Worm (Caenorhabditis elegans): ENCODE data around the gene clec-6.
"Not testable (repeated sequence)": the region's sequence is repeated elsewhere in the genome, so short reads cannot be mapped to it uniquely, and the experiment has no call there.

The clec-6 gene

DNA sequence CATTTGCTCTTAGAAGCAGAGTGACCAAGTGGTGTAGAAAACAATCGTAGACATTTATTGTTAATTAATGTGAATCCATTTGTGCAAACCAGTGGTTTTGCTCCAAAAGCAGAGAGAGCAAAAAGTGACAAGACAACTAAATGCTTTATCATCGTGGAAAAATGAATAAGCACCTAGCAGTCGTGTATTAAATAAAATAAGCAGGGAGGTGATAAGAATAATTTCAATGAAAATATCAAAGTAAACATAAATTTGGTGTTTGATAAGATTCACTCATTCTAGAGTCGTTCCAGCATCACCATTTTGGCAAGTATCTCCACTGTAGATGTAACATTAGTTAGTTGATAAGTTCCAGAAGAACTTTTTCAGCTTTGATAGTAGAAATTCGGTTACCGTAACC is at the start of gene clec-6:
clec-6 (minus strand) TSS at position 154 of the 400 bp plus-strand sequence.
- TF ChIP-seq flt-1 (GFP tag; IDR thresholded peaks at IDR 0.05) (no peak), med-1 (GFP tag; optimal IDR thresholded peaks at IDR 0.05; ENCODE audit: insufficient read depth) (no peak), ztf-23 (GFP tag; IDR thresholded peaks at IDR 0.05) (no peak), ztf-29 (GFP tag; IDR thresholded peaks at IDR 0.05) (no peak), ref-1 (GFP tag; conservative IDR thresholded peaks at IDR 0.05) (no peak), T22C8.4 (GFP tag; IDR thresholded peaks at IDR 0.05) (no peak), klf-2 (GFP tag; conservative IDR thresholded peaks at IDR 0.05) (no peak), tab-1 (GFP tag; IDR thresholded peaks at IDR 0.05) (no peak), cog-1 (tag; optimal IDR thresholded peaks at IDR 0.05) (no peak)

DNA sequence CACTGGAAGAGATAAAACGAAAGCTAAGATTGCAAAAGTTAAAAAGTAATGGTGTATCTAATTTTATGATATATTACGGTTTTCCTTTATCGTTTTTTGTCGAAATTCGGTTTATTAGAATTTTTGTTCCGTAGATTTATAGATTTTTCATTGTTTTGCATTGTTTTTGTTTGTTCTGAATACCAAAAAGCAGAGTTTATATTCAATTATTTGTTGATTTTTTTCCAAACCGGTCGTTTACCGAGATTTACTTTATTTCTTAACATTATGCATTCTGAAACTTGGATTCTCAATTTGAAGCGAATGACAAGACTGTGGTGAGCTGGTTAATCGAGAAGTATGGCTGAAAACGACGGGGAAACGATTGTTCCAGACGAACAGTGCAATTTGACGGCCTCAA is 49.8 kb upstream of the clec-6 start, which contains the start of gene fsn-1:
fsn-1 (plus strand) TSS at position 301 of the 400 bp plus-strand sequence.
- TF ChIP-seq tab-1 (GFP tag; IDR thresholded peaks at IDR 0.05) = no peak
- no peak for TF ChIP-seq T22C8.4 (GFP tag; IDR thresholded peaks at IDR 0.05)
- TF ChIP-seq klf-2 (GFP tag; conservative IDR thresholded peaks at IDR 0.05) = no peak
- no peak for TF ChIP-seq cog-1 (tag; optimal IDR thresholded peaks at IDR 0.05)
- TF ChIP-seq ref-1 (GFP tag; conservative IDR thresholded peaks at IDR 0.05) = no peak
- no peak for TF ChIP-seq ztf-29 (GFP tag; IDR thresholded peaks at IDR 0.05)
- TF ChIP-seq flt-1 (GFP tag; IDR thresholded peaks at IDR 0.05) = no peak
- no peak for TF ChIP-seq med-1 (GFP tag; optimal IDR thresholded peaks at IDR 0.05; ENCODE audit: insufficient read depth)
- TF ChIP-seq ztf-23 (GFP tag; IDR thresholded peaks at IDR 0.05) = no peak

- no peak for TF ChIP-seq tab-1 (GFP tag; IDR thresholded peaks at IDR 0.05)
- TF ChIP-seq ztf-29 (GFP tag; IDR thresholded peaks at IDR 0.05) = no peak
- TF ChIP-seq flt-1 (GFP tag; IDR thresholded peaks at IDR 0.05) = no peak
- no peak for TF ChIP-seq T22C8.4 (GFP tag; IDR thresholded peaks at IDR 0.05)
- TF ChIP-seq klf-2 (GFP tag; conservative IDR thresholded peaks at IDR 0.05) = no peak
- no peak for TF ChIP-seq cog-1 (tag; optimal IDR thresholded peaks at IDR 0.05)
- no peak for TF ChIP-seq ref-1 (GFP tag; conservative IDR thresholded peaks at IDR 0.05)
- TF ChIP-seq ztf-23 (GFP tag; IDR thresholded peaks at IDR 0.05) = no peak
These were observed 47.8 kb upstream of the clec-6 start, which contains the start of gene mrps-18C for ce11 chrIII:4934896-4935628. TSS of gene mrps-18C (plus strand) at chrIII:4935578.

- TF ChIP-seq cog-1 (tag; optimal IDR thresholded peaks at IDR 0.05) (no peak), T22C8.4 (GFP tag; IDR thresholded peaks at IDR 0.05) (no peak), flt-1 (GFP tag; IDR thresholded peaks at IDR 0.05) (no peak), klf-2 (GFP tag; conservative IDR thresholded peaks at IDR 0.05) (no peak), ref-1 (GFP tag; conservative IDR thresholded peaks at IDR 0.05) (no peak), tab-1 (GFP tag; IDR thresholded peaks at IDR 0.05) (no peak), ztf-29 (GFP tag; IDR thresholded peaks at IDR 0.05) (no peak), med-1 (GFP tag; optimal IDR thresholded peaks at IDR 0.05; ENCODE audit: insufficient read depth) (no peak), ztf-23 (GFP tag; IDR thresholded peaks at IDR 0.05) (no peak)
These were observed 45.0 kb upstream of the clec-6 start, which contains the start of the genes C26E6.12 and eri-9 for ce11 chrIII:4932203-4932699. TSS of gene C26E6.12 (minus strand) at chrIII:4932253. TSS of gene eri-9 (plus strand) at chrIII:4932450.

DNA sequence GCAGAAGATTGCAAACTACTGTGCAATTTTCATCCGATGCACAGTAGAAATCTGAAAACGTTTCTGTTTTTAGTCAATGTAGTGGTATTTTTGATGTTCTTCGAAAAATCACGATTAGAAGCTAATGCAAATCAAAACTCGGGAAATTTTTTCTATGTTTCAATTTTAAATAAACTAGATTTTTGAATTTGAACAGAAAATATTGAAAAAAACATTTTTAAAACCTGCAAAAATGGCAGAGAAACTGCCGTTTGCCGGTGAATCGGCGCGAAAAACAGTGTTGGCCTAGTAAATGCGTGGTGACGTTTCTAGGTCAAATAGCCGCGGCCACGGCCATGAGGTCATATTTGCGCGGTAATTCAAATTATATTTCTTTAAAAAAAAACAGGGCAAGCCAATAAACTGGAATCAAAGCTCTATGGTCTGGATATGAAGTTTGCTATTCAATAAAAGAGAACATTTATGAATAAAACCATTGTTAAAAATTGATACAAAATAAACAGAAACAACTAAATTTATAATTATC is 43.0 kb upstream of the clec-6 start, which contains the start of gene set-2:
set-2 (minus strand) TSS at position 51 of the 526 bp plus-strand sequence.
- no peak for TF ChIP-seq T22C8.4 (GFP tag; IDR thresholded peaks at IDR 0.05)
- no peak for TF ChIP-seq klf-2 (GFP tag; conservative IDR thresholded peaks at IDR 0.05)
- no peak for TF ChIP-seq ztf-29 (GFP tag; IDR thresholded peaks at IDR 0.05)
- TF ChIP-seq tab-1 (GFP tag; IDR thresholded peaks at IDR 0.05) = no peak
- TF ChIP-seq ref-1 (GFP tag; conservative IDR thresholded peaks at IDR 0.05) = no peak
- TF ChIP-seq med-1 (GFP tag; optimal IDR thresholded peaks at IDR 0.05; ENCODE audit: insufficient read depth) = no peak
- peak; percentile 48 for TF ChIP-seq cog-1 (tag; optimal IDR thresholded peaks at IDR 0.05)
- peak; percentile 56; the same call in 1 of the 2 replicates for TF ChIP-seq flt-1 (GFP tag; IDR thresholded peaks at IDR 0.05)
- peak; percentile 60; the same call in 1 of the 2 replicates for TF ChIP-seq ztf-23 (GFP tag; IDR thresholded peaks at IDR 0.05)

DNA sequence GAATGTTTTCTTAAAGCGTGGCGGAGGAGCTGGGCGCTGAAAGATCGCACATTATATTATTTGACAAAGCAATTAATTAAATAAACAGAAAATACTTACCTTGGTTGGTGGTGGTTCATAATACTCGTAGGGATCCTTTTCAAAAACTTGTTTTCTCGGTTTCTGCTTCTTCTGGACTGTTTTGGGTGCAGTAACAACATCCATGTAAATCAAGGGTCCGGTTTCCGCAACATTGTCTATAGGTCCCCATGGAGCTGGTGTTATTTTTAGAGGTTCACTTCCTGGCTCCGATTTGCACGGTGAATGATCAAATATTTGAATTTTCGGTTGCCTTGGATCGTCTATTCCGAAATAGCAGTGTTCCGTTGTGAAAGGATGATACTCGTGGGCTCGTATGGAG is 36.9 kb upstream of the clec-6 start:
- TF ChIP-seq T22C8.4 (GFP tag; IDR thresholded peaks at IDR 0.05) = no peak
- TF ChIP-seq flt-1 (GFP tag; IDR thresholded peaks at IDR 0.05) = no peak
- no peak for TF ChIP-seq cog-1 (tag; optimal IDR thresholded peaks at IDR 0.05)
- no peak for TF ChIP-seq med-1 (GFP tag; optimal IDR thresholded peaks at IDR 0.05; ENCODE audit: insufficient read depth)
- no peak for TF ChIP-seq ref-1 (GFP tag; conservative IDR thresholded peaks at IDR 0.05)
- TF ChIP-seq ztf-29 (GFP tag; IDR thresholded peaks at IDR 0.05) = no peak
- no peak for TF ChIP-seq tab-1 (GFP tag; IDR thresholded peaks at IDR 0.05)
- TF ChIP-seq klf-2 (GFP tag; conservative IDR thresholded peaks at IDR 0.05) = no peak
- TF ChIP-seq ztf-23 (GFP tag; IDR thresholded peaks at IDR 0.05) = no peak

ce11 chrIII:4922020-4922419 is 34.8 kb upstream of the clec-6 start, which contains the start of gene mmab-1:
TSS of gene mmab-1 (minus strand) at chrIII:4922114.
- not testable (repeated sequence) for TF ChIP-seq cog-1 (tag; optimal IDR thresholded peaks at IDR 0.05); ztf-23 (GFP tag; IDR thresholded peaks at IDR 0.05); tab-1 (GFP tag; IDR thresholded peaks at IDR 0.05)

- TF ChIP-seq ztf-23 (GFP tag; IDR thresholded peaks at IDR 0.05) (no peak), flt-1 (GFP tag; IDR thresholded peaks at IDR 0.05) (no peak)
These were observed 33.0 kb upstream of the clec-6 start, which contains the start of gene ula-1 for ce11 chrIII:4920221-4920620. TSS of gene ula-1 (minus strand) at chrIII:4920321.

ce11 chrIII:4918906-4919305 is 31.7 kb upstream of the clec-6 start:
- TF ChIP-seq med-1 (GFP tag; optimal IDR thresholded peaks at IDR 0.05; ENCODE audit: insufficient read depth) (no peak), ref-1 (GFP tag; conservative IDR thresholded peaks at IDR 0.05) (no peak), klf-2 (GFP tag; conservative IDR thresholded peaks at IDR 0.05) (no peak), T22C8.4 (GFP tag; IDR thresholded peaks at IDR 0.05) (no peak), cog-1 (tag; optimal IDR thresholded peaks at IDR 0.05) (no peak), ztf-23 (GFP tag; IDR thresholded peaks at IDR 0.05) (no peak), flt-1 (GFP tag; IDR thresholded peaks at IDR 0.05) (no peak), tab-1 (GFP tag; IDR thresholded peaks at IDR 0.05) (no peak), ztf-29 (GFP tag; IDR thresholded peaks at IDR 0.05) (no peak)
